Fruit fly (Drosophila melanogaster) whole organism, pupa: ENCODE results near the gene CG2182.

Experiments
- CG10348 ChIP-seq: fragments of 200-800 bp; sonication (Bioruptor generic); IDR thresholded peaks from 2 replicates; pipeline ENCODE4 v1.3.6; 2022; ENCODE audit warnings: missing biosample characterization, missing genetic modification characterization
- CG13204 ChIP-seq: fragments of 200-800 bp; sonication (Bioruptor generic); optimal IDR thresholded peaks from 2 replicates; lab custom pipeline; 2018; ENCODE audit warnings: missing biosample characterization, mild to moderate bottlenecking, missing genetic modification characterization, moderate library complexity
- CG14655 ChIP-seq: fragments of 200-800 bp; sonication (Bioruptor generic); optimal IDR thresholded peaks from 3 replicates; lab custom pipeline; 2017; ENCODE audit warnings: mild to moderate bottlenecking, missing biosample characterization, missing genetic modification reagents, missing genetic modification characterization
- CG15710 ChIP-seq: fragments of 200-800 bp; sonication (Bioruptor generic); optimal IDR thresholded peaks from 2 replicates; lab custom pipeline; 2018; ENCODE audit warnings: missing biosample characterization, mild to moderate bottlenecking, missing genetic modification characterization, moderate library complexity
- CG8159 ChIP-seq: fragments of 200-800 bp; sonication (Bioruptor generic); optimal IDR thresholded peaks from 3 replicates; lab custom pipeline; 2018; ENCODE audit warnings: missing biosample characterization, mild to moderate bottlenecking, missing genetic modification characterization, moderate library complexity
- CG9948 ChIP-seq: fragments of 200-800 bp; sonication (Bioruptor generic); optimal IDR thresholded peaks from 2 replicates; lab custom pipeline; 2018; ENCODE audit warnings: missing biosample characterization, mild to moderate bottlenecking, missing genetic modification characterization, moderate library complexity
- D1 ChIP-seq: fragments of 200-800 bp; sonication (Bioruptor generic); optimal IDR thresholded peaks from 2 replicates; lab custom pipeline; 2018; ENCODE audit warnings: missing biosample characterization, mild to moderate bottlenecking, missing genetic modification characterization, moderate library complexity
- EcR ChIP-seq: fragments of 200-800 bp; sonication (Bioruptor generic); optimal IDR thresholded peaks from 3 replicates; lab custom pipeline; 2019; ENCODE audit warnings: missing biosample characterization, missing genetic modification characterization, mild to moderate bottlenecking, moderate library complexity, missing genetic modification reagents
- Ets98B ChIP-seq: fragments of 200-800 bp; sonication (Bioruptor generic); IDR thresholded peaks from 2 replicates; pipeline ENCODE4 v1.3.6; 2022; ENCODE audit warnings: missing biosample characterization, missing genetic modification characterization
- Pif1A ChIP-seq: fragments of 200-800 bp; sonication (Bioruptor generic); optimal IDR thresholded peaks from 3 replicates; lab custom pipeline; 2016; ENCODE audit warnings: missing biosample characterization, missing genetic modification characterization
- Pif1B ChIP-seq: fragments of 200-800 bp; sonication (Bioruptor generic); optimal IDR thresholded peaks from 3 replicates; lab custom pipeline; 2016; ENCODE audit warnings: missing biosample characterization, missing genetic modification characterization
- Snoo ChIP-seq: fragments of 200-800 bp; sonication (Bioruptor generic); optimal IDR thresholded peaks from 3 replicates; lab custom pipeline; 2017; ENCODE audit warnings: missing biosample characterization, mild to moderate bottlenecking, missing genetic modification characterization, inconsistent platforms
- fd96Ca ChIP-seq: fragments of 200-800 bp; sonication (Bioruptor generic); IDR thresholded peaks from 3 replicates; pipeline ENCODE4 v1.3.6; 2022; ENCODE audit warnings: missing biosample characterization, missing genetic modification characterization
- rn ChIP-seq: fragments of 200-800 bp; sonication (Bioruptor generic); IDR thresholded peaks from 2 replicates; pipeline ENCODE4 v1.3.6; 2022; ENCODE audit warnings: missing biosample characterization, missing genetic modification characterization

DNA sequence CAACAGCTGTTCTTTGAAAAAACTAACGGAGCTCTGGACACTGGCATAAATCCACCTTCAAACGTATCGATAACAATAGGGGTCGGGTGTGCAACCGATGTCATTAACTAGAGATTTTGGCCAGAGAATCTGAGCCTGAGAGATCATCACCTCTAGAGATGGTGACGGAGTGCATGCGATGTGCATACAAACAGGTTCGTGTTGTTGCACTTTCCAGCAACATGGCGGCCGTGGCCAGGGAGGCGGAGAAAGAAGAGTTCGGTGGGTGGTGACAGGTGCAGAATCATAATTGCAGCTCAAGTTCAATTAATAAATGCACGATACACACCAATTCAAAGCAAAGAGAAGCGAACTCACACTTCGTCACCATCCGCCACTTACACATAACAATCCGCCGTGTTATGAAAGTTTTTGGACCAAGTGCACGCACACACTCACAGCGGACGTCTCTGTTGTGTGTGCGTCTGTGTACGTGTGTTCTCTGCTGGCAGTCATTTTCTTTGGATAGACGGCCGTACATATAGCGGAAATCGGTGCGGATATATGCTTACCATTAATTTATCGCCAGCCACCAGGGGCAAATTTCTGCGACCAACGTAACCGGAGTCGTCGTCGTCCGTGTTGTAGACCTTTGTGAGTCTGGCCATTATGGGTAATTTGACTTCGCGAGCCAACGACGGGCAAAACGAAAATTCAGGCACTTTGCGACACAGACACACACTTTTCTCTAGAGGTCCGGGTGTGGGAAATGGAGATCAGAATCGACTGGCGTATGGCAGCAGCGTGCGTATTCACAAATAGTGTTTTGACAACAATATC lies 519 bp downstream of the CG2182 start:
- TF ChIP-seq rn (GFP tag; lab: Robert Waterston, UW) (no peak), D1 (tag; lab: Kevin White, UChicago) (no peak), CG14655 (GFP tag; lab: Kevin White, UChicago) (no peak), Ets98B (GFP tag; lab: Robert Waterston, UW) (0 out of 2 replicates have a peak, but pooled peaks have one; percentile 19), CG13204 (no peak), fd96Ca (GFP tag; lab: Robert Waterston, UW) (no peak; the same call in 2 of the 3 replicates), CG8159 (no peak), CG10348 (GFP tag; lab: Robert Waterston, UW) (no peak), Snoo (tag; lab: Kevin White, UChicago) (no peak), Pif1B (GFP tag; lab: Kevin White, UChicago) (no peak), CG15710 (tag; lab: Kevin White, UChicago) (no peak), EcR (GFP tag; lab: Kevin White, UChicago) (peak; percentile 62), Pif1A (GFP tag; lab: Kevin White, UChicago) (no peak), CG9948 (tag; lab: Kevin White, UChicago) (no peak)
